Fruit fly (Drosophila melanogaster) whole organism, embryonic: Measurements from ENCODE around the gene Sws1.

ENCODE experiments used
- Adf1 ChIP-seq: fragments of 200-800 bp; sonication (Bioruptor generic); IDR thresholded peaks from 2 replicates; pipeline ENCODE4 v1.3.6; 2022; ENCODE audit warnings: missing biosample characterization, missing genetic modification characterization
- Atf6 ChIP-seq: fragments of 200-800 bp; sonication (Bioruptor generic); IDR thresholded peaks from 2 replicates; pipeline ENCODE4 v1.3.6; 2022; ENCODE audit warnings: missing biosample characterization, missing genetic modification characterization
- CG10274 ChIP-seq: fragments of 200-800 bp; sonication (Bioruptor generic); optimal IDR thresholded peaks from 3 replicates; lab custom pipeline; 2017; ENCODE audit warnings: missing biosample characterization, mild to moderate bottlenecking, missing genetic modification characterization
- CG11085 ChIP-seq: fragments of 200-800 bp; sonication (Bioruptor generic); IDR thresholded peaks from 2 replicates; pipeline ENCODE4 v1.3.6; 2022; ENCODE audit warnings: missing biosample characterization, missing genetic modification characterization
- CG14441 ChIP-seq: fragments of 200-800 bp; sonication (Bioruptor generic); IDR thresholded peaks from 2 replicates; pipeline ENCODE4 v1.3.6; 2022; ENCODE audit warnings: missing biosample characterization, missing genetic modification characterization
- CG17186 ChIP-seq: fragments of 200-800 bp; sonication (Bioruptor generic); optimal IDR thresholded peaks from 3 replicates; lab custom pipeline; 2017; ENCODE audit warnings: missing biosample characterization, missing genetic modification reagents, missing genetic modification characterization
- CG18011 ChIP-seq: fragments of 200-800 bp; sonication (Bioruptor generic); optimal IDR thresholded peaks from 2 replicates; lab custom pipeline; 2017; ENCODE audit warnings: missing biosample characterization, missing genetic modification characterization, mild to moderate bottlenecking, moderate library complexity, missing genotype
- CG2129 ChIP-seq: fragments of 200-800 bp; sonication (Bioruptor generic); IDR thresholded peaks from 2 replicates; pipeline ENCODE4 v1.3.6; 2022; ENCODE audit warnings: missing biosample characterization, missing genetic modification characterization; ENCODE audit not compliant: partially characterized antibody
- CG3065 ChIP-seq: fragments of 200-800 bp; sonication (Bioruptor generic); optimal IDR thresholded peaks from 2 replicates; lab custom pipeline; 2016; ENCODE audit warnings: missing biosample characterization, missing genetic modification characterization
- CG34422 ChIP-seq: fragments of 200-800 bp; sonication (Bioruptor generic); IDR thresholded peaks from 3 replicates; pipeline ENCODE4 v1.3.6; 2022; ENCODE audit warnings: missing biosample characterization, missing genetic modification characterization
- CG4617 ChIP-seq: fragments of 200-800 bp; sonication (Bioruptor generic); optimal IDR thresholded peaks from 3 replicates; lab custom pipeline; 2016; ENCODE audit warnings: missing biosample characterization, missing genetic modification characterization, borderline replicate concordance
- CG6689 ChIP-seq: fragments of 200-800 bp; sonication (Bioruptor generic); IDR thresholded peaks from 2 replicates; pipeline ENCODE4 v1.3.6; 2022; ENCODE audit warnings: missing biosample characterization, missing genetic modification characterization
- CG7271 ChIP-seq: fragments of 200-800 bp; sonication (Bioruptor generic); optimal IDR thresholded peaks from 2 replicates; lab custom pipeline; 2018; ENCODE audit warnings: missing biosample characterization, mild to moderate bottlenecking, missing genetic modification characterization, moderate library complexity
- CG7556 ChIP-seq: fragments of 200-800 bp; sonication (Bioruptor generic); optimal IDR thresholded peaks from 2 replicates; lab custom pipeline; 2017; ENCODE audit warnings: missing biosample characterization, mild to moderate bottlenecking, missing genetic modification characterization
- CG7963 ChIP-seq: fragments of 200-800 bp; sonication (Bioruptor generic); IDR thresholded peaks from 3 replicates; pipeline ENCODE4 v1.3.6; 2022; ENCODE audit warnings: missing biosample characterization, missing genetic modification characterization; ENCODE audit not compliant: partially characterized antibody
- CG9609 ChIP-seq: fragments of 200-800 bp; sonication (Bioruptor generic); optimal IDR thresholded peaks from 3 replicates; lab custom pipeline; 2016; ENCODE audit warnings: missing biosample characterization, missing genetic modification characterization
- D19B ChIP-seq: fragments of 200-800 bp; sonication (Bioruptor generic); optimal IDR thresholded peaks from 2 replicates; lab custom pipeline; 2017; ENCODE audit warnings: missing biosample characterization, mild to moderate bottlenecking, missing genetic modification characterization
- Dad ChIP-seq: fragments of 200-800 bp; sonication (Bioruptor generic); optimal IDR thresholded peaks from 3 replicates; lab custom pipeline; 2016; ENCODE audit warnings: missing biosample characterization, missing genetic modification characterization
- Dll ChIP-seq: fragments of 200-800 bp; sonication (Bioruptor generic); IDR thresholded peaks from 4 replicates; pipeline ENCODE4 v1.3.6; 2022; ENCODE audit warnings: missing biosample characterization, missing genetic modification characterization; ENCODE audit not compliant: partially characterized antibody
- Ets65A ChIP-seq: fragments of 200-800 bp; sonication (Bioruptor generic); peaks from one replicate; lab custom pipeline; 2016; ENCODE audit warnings: missing biosample characterization, missing genetic modification characterization
- H15 ChIP-seq: fragments of 200-800 bp; sonication (Bioruptor generic); IDR thresholded peaks from 3 replicates; pipeline ENCODE4 v1.3.6; 2022; ENCODE audit warnings: missing biosample characterization, missing genetic modification characterization
- Hr39 ChIP-seq: fragments of >200 bp; optimal IDR thresholded peaks from 2 replicates; lab custom pipeline; 2017
- Myb ChIP-seq: fragments of 200-800 bp; sonication (Bioruptor generic); optimal IDR thresholded peaks from 2 replicates; lab custom pipeline; 2016; ENCODE audit warnings: missing biosample characterization, missing genetic modification characterization
- Scr ChIP-seq: fragments of 200-800 bp; sonication (Bioruptor generic); IDR thresholded peaks from 2 replicates; pipeline ENCODE4 v1.3.6; 2022; ENCODE audit warnings: missing biosample characterization, missing genetic modification characterization; ENCODE audit not compliant: partially characterized antibody
- Sin3A ChIP-seq: fragments of >200 bp; optimal IDR thresholded peaks from 2 replicates; lab custom pipeline; 2018
- Stat92E ChIP-seq, 3 experiments: fragments of >200 bp in 2 of 3; fragments of 200-800 bp in 1 of 3; sonication (Bioruptor generic) in 1 of 3; optimal IDR thresholded peaks; 2 replicates each; lab custom pipeline; 2017 to 2019; ENCODE audit warnings: missing biosample characterization in 3 of 3, missing genetic modification characterization in 3 of 3, mild to moderate bottlenecking in 1 of 3, moderate library complexity in 1 of 3
- Vsx1 ChIP-seq: fragments of 200-800 bp; sonication (Bioruptor generic); optimal IDR thresholded peaks from 2 replicates; lab custom pipeline; 2017; ENCODE audit warnings: missing biosample characterization, mild to moderate bottlenecking, missing genetic modification characterization, missing genetic modification reagents
- amos ChIP-seq: fragments of 200-800 bp; sonication (Bioruptor generic); IDR thresholded peaks from 2 replicates; pipeline ENCODE4 v1.3.6; 2022; ENCODE audit warnings: missing biosample characterization, missing genetic modification characterization; ENCODE audit not compliant: partially characterized antibody
- az2 ChIP-seq: fragments of 200-800 bp; sonication (Bioruptor generic); optimal IDR thresholded peaks from 3 replicates; lab custom pipeline; 2016; ENCODE audit warnings: missing biosample characterization, missing genetic modification characterization
- dan ChIP-seq: fragments of 200-800 bp; sonication (Bioruptor generic); IDR thresholded peaks from 2 replicates; pipeline ENCODE4 v1.3.6; 2022; ENCODE audit warnings: missing biosample characterization, missing genetic modification characterization
- dpn ChIP-seq, 2 experiments: fragments of 200-800 bp; sonication (Bioruptor generic); optimal IDR thresholded peaks; 3 replicates each; lab custom pipeline; 2016; ENCODE audit warnings: missing biosample characterization in 2 of 2, missing genetic modification characterization in 2 of 2
- gfzf ChIP-seq: fragments of 200-800 bp; sonication (Bioruptor generic); optimal IDR thresholded peaks from 2 replicates; lab custom pipeline; 2016; ENCODE audit warnings: missing biosample characterization, mild to moderate bottlenecking, missing genetic modification characterization, moderate library complexity
- gro ChIP-seq: fragments of 200-800 bp; sonication (Bioruptor generic); optimal IDR thresholded peaks from 2 replicates; lab custom pipeline; 2016; ENCODE audit warnings: missing biosample characterization, missing genetic modification characterization
- nom ChIP-seq: fragments of 200-800 bp; sonication (Bioruptor generic); optimal IDR thresholded peaks from 2 replicates; lab custom pipeline; 2017; ENCODE audit warnings: missing biosample characterization, missing genetic modification characterization, mild to moderate bottlenecking, moderate library complexity, missing genetic modification reagents
- peb ChIP-seq: fragments of 200-800 bp; sonication (Bioruptor generic); IDR thresholded peaks from 2 replicates; pipeline ENCODE4 v1.3.6; 2022; ENCODE audit warnings: missing biosample characterization, missing genetic modification characterization
- slou ChIP-seq: fragments of 200-800 bp; sonication (Bioruptor generic); optimal IDR thresholded peaks from 3 replicates; lab custom pipeline; 2016; ENCODE audit warnings: missing biosample characterization, missing genetic modification characterization
- stwl ChIP-seq: fragments of 200-800 bp; sonication (Bioruptor generic); optimal IDR thresholded peaks from 3 replicates; lab custom pipeline; 2018; ENCODE audit warnings: missing biosample characterization, mild to moderate bottlenecking, missing genetic modification characterization, moderate library complexity
- tin ChIP-seq: fragments of 200-800 bp; sonication (Bioruptor generic); optimal IDR thresholded peaks from 3 replicates; lab custom pipeline; 2016; ENCODE audit warnings: missing biosample characterization, missing genetic modification characterization
- tio ChIP-seq: fragments of 200-800 bp; sonication (Bioruptor generic); optimal IDR thresholded peaks from 2 replicates; lab custom pipeline; 2017; ENCODE audit warnings: missing biosample characterization, missing genetic modification characterization, inconsistent platforms
- yki ChIP-seq: fragments of >200 bp; optimal IDR thresholded peaks from 3 replicates; lab custom pipeline; 2018

Sws1 gene

DNA sequence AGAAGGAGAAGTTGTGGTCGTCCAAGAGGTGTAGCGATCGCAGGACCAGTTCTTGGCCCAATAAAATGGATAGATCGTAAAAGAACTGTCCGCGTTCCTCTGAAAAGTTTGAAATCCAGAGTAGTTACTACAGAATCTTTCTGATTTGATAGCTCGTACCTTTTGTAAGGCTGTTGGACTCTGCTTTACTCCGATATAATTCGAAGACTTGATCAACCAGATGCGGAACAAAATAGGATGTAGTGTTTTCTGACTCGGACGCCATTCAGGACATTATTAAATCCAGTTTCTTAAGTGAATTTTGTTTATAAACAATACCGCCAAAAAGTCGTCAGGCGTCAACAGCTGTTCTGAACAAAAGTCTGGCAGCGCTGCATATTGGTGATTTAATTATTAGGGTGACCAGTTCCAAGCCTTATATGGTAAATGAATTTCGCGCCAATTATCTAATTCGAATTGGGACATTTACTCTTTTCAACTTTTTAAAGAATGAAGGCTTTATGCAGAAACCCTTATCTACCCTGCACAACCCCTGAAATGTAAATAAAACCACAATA is at the start of gene Sws1, which contains the start of gene Rad1 (continued):
- TF ChIP-seq amos (GFP tag; lab: Robert Waterston, UW), result 0 out of 2 replicates have a peak, but pooled peaks have one; percentile 12
- no peak for TF ChIP-seq CG4617 (GFP tag; lab: Kevin White, UChicago)
- no peak for TF ChIP-seq CG7556
- peak; percentile 68 for TF ChIP-seq stwl
- peak; percentile 91 for TF ChIP-seq CG18011
- 0 out of 2 replicates have a peak, but pooled peaks have one; percentile 21 for TF ChIP-seq Scr (GFP tag; lab: Robert Waterston, UW)
- TF ChIP-seq CG3065 (GFP tag; lab: Kevin White, UChicago), result no peak
- peak; percentile 34; the same call in 1 of the 4 replicates for TF ChIP-seq Dll (GFP tag; lab: Robert Waterston, UW)
- peak; percentile 26 for TF ChIP-seq Sin3A (lab: Kevin White, UChicago)

DNA sequence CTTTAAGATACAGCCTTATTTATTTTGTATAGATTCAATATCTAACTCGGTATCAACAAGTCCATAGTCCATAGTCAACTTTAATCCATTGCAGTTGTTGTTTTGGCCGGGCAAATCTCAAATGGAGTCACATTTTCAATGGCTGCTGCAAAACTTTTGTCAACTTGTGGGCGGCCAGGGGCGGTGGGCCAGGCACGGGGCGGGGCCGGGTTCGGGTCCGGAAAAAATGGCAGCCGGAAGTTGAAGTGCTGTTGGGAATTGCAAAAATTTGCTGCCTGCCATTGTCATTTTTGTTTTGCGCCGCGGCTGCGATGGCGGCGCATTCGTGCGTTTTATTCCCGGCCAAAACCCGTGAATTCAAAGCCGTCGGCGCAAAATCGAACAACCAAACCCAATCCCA is 49.1 kb upstream of the Sws1 start:
- TF ChIP-seq yki (no peak), Vsx1 (GFP tag; lab: Kevin White, UChicago) (no peak), CG14441 (GFP tag; lab: Robert Waterston, UW) (no peak), Hr39 (lab: Kevin White, UChicago) (peak; percentile 30)
- TF ChIP-seq, all 482 proteins: peak for 1

DNA sequence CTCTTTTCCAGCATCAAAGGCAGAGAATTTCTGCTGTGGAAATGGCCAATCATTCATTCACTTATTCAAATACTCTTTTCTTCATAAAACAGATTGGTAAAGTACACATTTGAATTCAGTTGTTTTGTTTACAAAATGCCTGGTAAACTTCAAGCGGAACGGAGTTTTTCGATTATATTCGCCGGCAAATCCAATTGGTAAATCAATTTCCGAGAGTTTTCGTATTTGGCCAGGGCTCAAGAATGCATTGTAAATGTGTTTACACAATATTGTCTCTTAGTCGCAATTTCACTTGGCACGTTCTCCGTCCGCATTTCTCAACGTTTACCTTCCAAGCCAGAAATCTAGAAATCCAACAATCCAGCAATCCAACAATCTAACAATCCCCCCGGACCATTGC is 45.0 kb upstream of the Sws1 start, which contains the start of gene CG43403:
Gene CG43403 (plus strand): TSS at position 301 of the 400 bp plus-strand sequence.
- TF ChIP-seq gro (GFP tag; lab: Kevin White, UChicago) (no peak), Ets65A (GFP tag; lab: Kevin White, UChicago) (peak; percentile 36)

DNA sequence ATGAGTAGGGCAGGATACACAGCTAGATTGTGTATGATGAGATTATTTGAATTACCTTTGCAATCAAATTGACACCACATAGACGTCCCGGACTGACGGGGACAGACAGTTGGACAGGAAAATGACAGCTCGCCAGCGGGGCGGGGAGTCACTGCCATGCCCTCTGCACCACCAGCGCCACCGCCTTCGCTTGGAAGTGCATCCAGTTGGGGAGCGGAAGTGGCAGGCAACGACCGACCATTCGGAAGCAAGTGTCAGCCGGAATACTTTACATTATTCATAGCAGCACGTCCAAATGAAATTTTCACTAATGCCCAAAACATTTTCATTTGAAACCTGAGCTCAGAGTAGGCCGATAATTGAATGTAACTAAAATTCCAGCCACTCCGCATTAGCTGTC is 34.8 kb upstream of the Sws1 start, which contains the start of gene CG15395:
Gene CG15395 (plus strand): TSS at position 301 of the 400 bp plus-strand sequence.
- no peak for TF ChIP-seq nom (GFP tag; lab: Kevin White, UChicago)
- no peak for TF ChIP-seq gfzf (GFP tag; lab: Kevin White, UChicago)
- no peak for TF ChIP-seq CG6689 (GFP tag; lab: Robert Waterston, UW)
- no peak for TF ChIP-seq CG17186 (GFP tag; lab: Kevin White, UChicago)

DNA sequence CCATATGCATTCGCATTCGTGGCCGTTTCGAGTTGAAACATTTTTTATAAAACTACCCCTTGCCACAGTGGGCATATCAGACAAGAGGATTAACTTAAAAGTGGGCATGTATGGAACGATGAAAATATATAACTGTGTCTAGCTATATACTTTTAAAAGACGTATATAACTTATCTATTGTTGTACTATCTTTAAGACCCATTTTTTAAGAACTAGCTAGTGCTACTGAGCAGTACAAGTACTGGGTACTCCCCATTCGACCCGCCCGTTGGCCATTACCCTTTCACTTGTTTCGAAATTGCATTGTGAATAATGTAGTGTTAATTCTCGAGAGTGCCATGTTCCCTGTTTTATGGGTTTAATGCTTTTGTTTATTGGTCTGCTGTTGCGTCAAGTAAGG is 31.9 kb upstream of the Sws1 start:
- TF ChIP-seq az2 (GFP tag; lab: Kevin White, UChicago) (no peak), Adf1 (no peak), CG2129 (no peak), D19B (GFP tag; lab: Kevin White, UChicago) (peak; percentile 1), Dad (GFP tag; lab: Kevin White, UChicago) (no peak)

DNA sequence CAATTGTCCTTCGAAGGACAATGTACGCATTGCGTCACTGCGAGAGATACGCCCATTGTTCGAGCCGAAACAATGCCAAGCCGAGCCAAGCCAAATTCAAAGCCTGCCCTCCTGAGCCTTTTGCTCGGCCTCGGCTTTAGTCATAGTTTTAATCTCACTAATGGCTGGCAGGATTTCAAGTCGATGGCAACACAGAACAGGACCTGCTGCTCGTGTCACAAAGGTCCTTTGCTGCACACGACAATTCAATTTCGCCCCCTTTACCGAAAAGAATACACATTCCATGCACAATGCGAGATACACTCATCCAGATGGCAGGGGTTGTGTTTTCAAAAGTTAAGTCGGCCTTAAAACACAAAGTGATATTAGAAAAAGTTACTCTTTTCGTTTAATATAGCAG is 16.7 kb upstream of the Sws1 start, which contains the start of gene CG15394:
Gene CG15394 (plus strand): TSS at position 301 of the 400 bp plus-strand sequence.
- TF ChIP-seq slou (GFP tag; lab: Kevin White, UChicago) (no peak), CG11085 (GFP tag; lab: Robert Waterston, UW) (0 out of 2 replicates have a peak, but pooled peaks have one; percentile 35), H15 (GFP tag; lab: Robert Waterston, UW) (0 out of 3 replicates have a peak, but pooled peaks have one; percentile 26), Stat92E (GFP tag; optimal IDR thresholded peaks at IDR 0.05; lab: Kevin White, UChicago) (no peak)

DNA sequence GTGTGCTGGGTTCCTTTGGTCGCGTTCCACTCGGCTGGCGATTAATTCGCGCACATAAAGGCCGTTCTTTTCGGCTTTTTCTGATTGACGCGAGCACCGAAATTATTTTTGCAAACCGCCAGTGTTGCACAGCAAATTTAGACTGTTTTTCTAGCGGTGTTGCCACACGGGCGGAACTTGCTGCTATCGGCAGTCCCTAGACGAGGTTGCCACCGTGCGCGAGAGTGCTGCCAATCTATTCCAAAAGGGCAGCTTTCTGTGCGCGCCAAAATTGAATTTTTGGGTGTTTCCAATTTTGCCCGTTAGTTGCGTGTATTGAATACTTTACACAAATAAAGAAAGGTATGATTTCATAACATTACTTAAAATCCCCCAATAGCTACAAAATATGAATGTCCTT is 10.4 kb upstream of the Sws1 start, which contains the start of gene Drp1:
Gene Drp1 (minus strand): TSS at position 146 of the 400 bp plus-strand sequence.
- TF ChIP-seq peb (GFP tag; lab: Robert Waterston, UW) (no peak), CG7963 (GFP tag; lab: Robert Waterston, UW) (peak; percentile 57; the same call in 1 of the 3 replicates), Atf6 (peak; percentile 25; the same call in 1 of the 2 replicates), tin (peak; percentile 58), CG34422 (GFP tag; lab: Robert Waterston, UW) (peak; percentile 76), CG10274 (GFP tag; lab: Kevin White, UChicago) (no peak), CG7271 (tag; lab: Kevin White, UChicago) (no peak), CG3065 (GFP tag; lab: Kevin White, UChicago) (no peak), dpn (GFP tag; optimal IDR thresholded peaks at IDR 0.05; lab: Kevin White, UChicago) (peak; percentile 70 to 74), dan (GFP tag; lab: Robert Waterston, UW) (no peak), Myb (GFP tag; lab: Kevin White, UChicago) (peak; percentile 66), CG9609 (peak; percentile 63), tio (GFP tag; lab: Kevin White, UChicago) (no peak)
